Worm (Caenorhabditis elegans) whole organism, early embryonic: Measurements from ENCODE around the gene fbxc-17.

Experiments
- B0310.2 ChIP-seq: sonication (generic microtip); optimal IDR thresholded peaks from 2 replicates; lab custom pipeline; 2016; ENCODE audit warnings: mild to moderate bottlenecking, missing genetic modification characterization, missing compliant biosample characterization
- F13C5.2 ChIP-seq: sonication (generic microtip); optimal IDR thresholded peaks from 2 replicates; lab custom pipeline; 2017; ENCODE audit warnings: mild to moderate bottlenecking, missing genetic modification characterization, inconsistent platforms, missing compliant biosample characterization
- aly-1 ChIP-seq: sonication (generic microtip); optimal IDR thresholded peaks from 2 replicates; lab custom pipeline; 2016; ENCODE audit warnings: missing genetic modification characterization, missing compliant biosample characterization
- ama-1 ChIP-seq: fragments of 150-350 bp; optimal IDR thresholded peaks from 2 replicates; lab custom pipeline; 2014
- ceh-36 ChIP-seq: sonication (generic microtip); optimal IDR thresholded peaks from 2 replicates; lab custom pipeline; 2016; ENCODE audit warnings: missing genetic modification characterization, inconsistent platforms, missing compliant biosample characterization
- ets-7 ChIP-seq: sonication (generic microtip); optimal IDR thresholded peaks from 2 replicates; lab custom pipeline; 2016; ENCODE audit warnings: missing genotype, missing genetic modification characterization, missing compliant biosample characterization
- flt-1 ChIP-seq: fragments of 200-800 bp; sonication (Bioruptor generic); IDR thresholded peaks from 2 replicates; pipeline ENCODE4 v1.3.6; 2022; ENCODE audit warnings: missing genetic modification characterization, missing compliant biosample characterization
- hmg-4 ChIP-seq: fragments of 200-800 bp; sonication (Bioruptor generic); optimal IDR thresholded peaks from 2 replicates; lab custom pipeline; 2018; ENCODE audit warnings: mild to moderate bottlenecking, missing genetic modification characterization, missing compliant biosample characterization
- hnd-1 ChIP-seq: sonication (generic microtip); optimal IDR thresholded peaks from 2 replicates; lab custom pipeline; 2016; ENCODE audit warnings: missing genetic modification characterization, missing compliant biosample characterization
- scrt-1 ChIP-seq: fragments of 200-800 bp; sonication (Bioruptor generic); IDR thresholded peaks from 2 replicates; pipeline ENCODE4 v1.3.6; 2022; ENCODE audit warnings: missing genetic modification characterization, missing compliant biosample characterization
- tbx-11 ChIP-seq: fragments of 200-800 bp; sonication (Bioruptor generic); IDR thresholded peaks from 2 replicates; pipeline ENCODE4 v1.3.6; 2022; ENCODE audit warnings: missing genetic modification characterization, missing compliant biosample characterization
- tra-4 ChIP-seq: sonication (generic microtip); optimal IDR thresholded peaks from 2 replicates; lab custom pipeline; 2017; ENCODE audit warnings: missing genetic modification characterization, missing compliant biosample characterization

DNA sequence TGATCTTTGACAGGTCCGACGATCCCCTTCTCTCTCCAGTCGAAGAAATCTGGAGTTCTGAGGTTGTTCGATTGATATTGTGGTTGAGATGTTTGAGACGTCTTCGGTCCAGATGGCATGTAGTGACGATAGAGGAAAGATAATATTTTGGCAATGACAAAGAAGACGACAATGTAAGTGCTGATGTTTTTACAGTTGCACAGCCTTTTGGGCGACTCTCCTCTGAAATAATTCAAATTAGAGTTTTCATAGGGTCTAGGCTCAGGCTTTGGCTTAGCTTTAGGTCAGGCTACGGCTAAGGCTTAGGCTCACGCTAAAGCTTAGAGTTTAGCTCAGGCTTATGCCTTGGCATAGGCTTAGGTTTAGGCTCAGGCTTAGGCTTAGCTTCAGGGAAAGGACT is 17.1 kb downstream of the fbxc-17 start, which contains the start of gene C32B5.13:
- no peak for TF ChIP-seq aly-1
- no peak for TF ChIP-seq ama-1 (lab: Kevin White, UChicago)
- TF ChIP-seq ets-7 = no peak
- TF ChIP-seq ceh-36 (tag; lab: Kevin White, UChicago) = no peak
- no peak for TF ChIP-seq F13C5.2 (tag; lab: Kevin White, UChicago)
- no peak for TF ChIP-seq hmg-4 (GFP tag; lab: Kevin White, UChicago)
- no peak for TF ChIP-seq hnd-1
- no peak for TF ChIP-seq B0310.2 (tag; lab: Kevin White, UChicago)
- TF ChIP-seq scrt-1 = no peak
- no peak for TF ChIP-seq tbx-11 (GFP tag; lab: Robert Waterston, UW)
- no peak for TF ChIP-seq tra-4 (tag; lab: Kevin White, UChicago)
- no peak for TF ChIP-seq flt-1 (GFP tag; lab: Robert Waterston, UW)
